Fruit fly (Drosophila melanogaster) whole organism, prepupa: ENCODE results near the gene CG34461.

ENCODE experiments used
- CG10669 ChIP-seq: fragments of 200-800 bp; sonication (Bioruptor generic); optimal IDR thresholded peaks from 3 replicates; lab custom pipeline; 2018; ENCODE audit warnings: missing biosample characterization, mild to moderate bottlenecking, missing genetic modification characterization, moderate library complexity
- CG11294 ChIP-seq: fragments of 200-800 bp; sonication (Bioruptor generic); IDR thresholded peaks from 2 replicates; pipeline ENCODE4 v1.3.6; 2022; ENCODE audit warnings: missing biosample characterization, missing genetic modification characterization
- CG11762 ChIP-seq: fragments of 200-800 bp; sonication (Bioruptor generic); optimal IDR thresholded peaks from 3 replicates; lab custom pipeline; 2016; ENCODE audit warnings: missing biosample characterization, missing genetic modification characterization; ENCODE audit not compliant: insufficient read depth
- CG11902 ChIP-seq: fragments of 200-800 bp; sonication (Bioruptor generic); optimal IDR thresholded peaks from 3 replicates; lab custom pipeline; 2016; ENCODE audit warnings: missing biosample characterization, missing genetic modification characterization
- CG15336 ChIP-seq: fragments of 200-800 bp; sonication (Bioruptor generic); IDR thresholded peaks from 2 replicates; pipeline ENCODE4 v1.3.6; 2022; ENCODE audit warnings: missing biosample characterization, missing genetic modification characterization
- CG16779 ChIP-seq: fragments of 200-800 bp; sonication (Bioruptor generic); optimal IDR thresholded peaks from 3 replicates; lab custom pipeline; 2017; ENCODE audit warnings: missing biosample characterization, mild to moderate bottlenecking, missing genetic modification characterization
- CG3032 ChIP-seq: fragments of 200-800 bp; optimal IDR thresholded peaks from 2 replicates; lab custom pipeline; 2019; ENCODE audit warnings: missing biosample characterization, mild to moderate bottlenecking, missing genetic modification characterization, moderate library complexity
- CG32006 ChIP-seq: fragments of 200-800 bp; sonication (Bioruptor generic); optimal IDR thresholded peaks from 3 replicates; lab custom pipeline; 2017; ENCODE audit warnings: missing biosample characterization, mild to moderate bottlenecking, missing genetic modification characterization
- CG34406 ChIP-seq: fragments of 200-800 bp; sonication (Bioruptor generic); optimal IDR thresholded peaks from 3 replicates; lab custom pipeline; 2016; ENCODE audit warnings: missing biosample characterization, missing genetic modification characterization
- CG3919 ChIP-seq: fragments of 200-800 bp; sonication (Bioruptor generic); optimal IDR thresholded peaks from 3 replicates; lab custom pipeline; 2016; ENCODE audit warnings: missing biosample characterization, missing genetic modification characterization
- CG6163 ChIP-seq: fragments of 200-800 bp; sonication (Bioruptor generic); IDR thresholded peaks from 3 replicates; pipeline ENCODE4 v1.3.6; 2022; ENCODE audit warnings: missing biosample characterization, missing genetic modification characterization
- CG6276 ChIP-seq: fragments of 200-800 bp; sonication (Bioruptor generic); optimal IDR thresholded peaks from 2 replicates; lab custom pipeline; 2017; ENCODE audit warnings: missing biosample characterization, mild to moderate bottlenecking, missing genetic modification characterization
- CG6792 ChIP-seq: fragments of 200-800 bp; sonication (Bioruptor generic); optimal IDR thresholded peaks from 3 replicates; lab custom pipeline; 2016; ENCODE audit warnings: missing biosample characterization, missing genetic modification characterization
- CG7368 ChIP-seq: fragments of 200-800 bp; sonication (Bioruptor generic); optimal IDR thresholded peaks from 3 replicates; lab custom pipeline; 2016; ENCODE audit warnings: missing biosample characterization, missing genetic modification characterization
- CG8119 ChIP-seq: fragments of 200-800 bp; sonication (Bioruptor generic); IDR thresholded peaks from 3 replicates; pipeline ENCODE4 v1.3.6; 2022; ENCODE audit warnings: missing biosample characterization, missing genetic modification characterization
- Eip78C ChIP-seq: fragments of 200-800 bp; sonication (Bioruptor generic); peaks from one replicate; lab custom pipeline; 2016; ENCODE audit warnings: missing biosample characterization, missing genetic modification characterization
- Eip93F ChIP-seq: fragments of 200-800 bp; sonication (Bioruptor generic); optimal IDR thresholded peaks from 2 replicates; lab custom pipeline; 2016; ENCODE audit warnings: missing biosample characterization, mild to moderate bottlenecking, missing genetic modification characterization
- Ets21C ChIP-seq: fragments of 200-800 bp; sonication (Bioruptor generic); optimal IDR thresholded peaks from 3 replicates; lab custom pipeline; 2016; ENCODE audit warnings: missing biosample characterization, missing genetic modification characterization
- Ets96B ChIP-seq: fragments of 200-800 bp; optimal IDR thresholded peaks from 2 replicates; lab custom pipeline; 2019; ENCODE audit warnings: missing biosample characterization, mild to moderate bottlenecking, missing genetic modification characterization, moderate library complexity
- Hr38 ChIP-seq: sonication (Bioruptor generic); optimal IDR thresholded peaks from 2 replicates; lab custom pipeline; 2016; ENCODE audit warnings: missing biosample characterization, missing genetic modification characterization
- Hr39 ChIP-seq: fragments of 200-800 bp; sonication (Bioruptor generic); optimal IDR thresholded peaks from 2 replicates; lab custom pipeline; 2016; ENCODE audit warnings: missing biosample characterization, missing genetic modification characterization
- Hr4 ChIP-seq: fragments of 200-800 bp; sonication (Bioruptor generic); optimal IDR thresholded peaks from 3 replicates; lab custom pipeline; 2016; ENCODE audit warnings: missing biosample characterization, missing genetic modification characterization
- OdsH ChIP-seq: fragments of 200-800 bp; sonication (Bioruptor generic); optimal IDR thresholded peaks from 3 replicates; lab custom pipeline; 2016; ENCODE audit warnings: missing biosample characterization, missing genetic modification characterization
- Sox102F ChIP-seq: fragments of 200-800 bp; sonication (Bioruptor generic); optimal IDR thresholded peaks from 2 replicates; lab custom pipeline; 2016; ENCODE audit warnings: missing biosample characterization, mild to moderate bottlenecking, missing genetic modification characterization
- achi ChIP-seq: fragments of 200-800 bp; sonication (Bioruptor generic); optimal IDR thresholded peaks from 3 replicates; lab custom pipeline; 2016; ENCODE audit warnings: missing biosample characterization, missing genetic modification characterization
- acj6 ChIP-seq: fragments of 200-800 bp; sonication (Bioruptor generic); optimal IDR thresholded peaks from 3 replicates; lab custom pipeline; 2016; ENCODE audit warnings: missing biosample characterization, missing genetic modification characterization
- cyc ChIP-seq: fragments of 200-800 bp; sonication (Bioruptor generic); optimal IDR thresholded peaks from 3 replicates; lab custom pipeline; 2016; ENCODE audit warnings: missing biosample characterization, missing genetic modification characterization
- dsx ChIP-seq: fragments of 200-800 bp; optimal IDR thresholded peaks from 3 replicates; lab custom pipeline; 2019; ENCODE audit warnings: missing biosample characterization, mild to moderate bottlenecking, missing genetic modification characterization, moderate library complexity; ENCODE audit not compliant: poor library complexity, severe bottlenecking
- eg ChIP-seq: fragments of 200-800 bp; sonication (Bioruptor generic); IDR thresholded peaks from 3 replicates; pipeline ENCODE4 v1.3.6; 2022; ENCODE audit warnings: missing biosample characterization, missing genetic modification characterization
- esn ChIP-seq: fragments of 200-800 bp; sonication (Bioruptor generic); optimal IDR thresholded peaks from 2 replicates; lab custom pipeline; 2016; ENCODE audit warnings: missing biosample characterization, mild to moderate bottlenecking, missing genetic modification characterization, moderate library complexity
- fd59A ChIP-seq: fragments of 200-800 bp; sonication (Bioruptor generic); optimal IDR thresholded peaks from 2 replicates; lab custom pipeline; 2017; ENCODE audit warnings: missing biosample characterization, mild to moderate bottlenecking, missing genetic modification characterization, missing genetic modification reagents
- net ChIP-seq: fragments of 200-800 bp; sonication (Bioruptor generic); optimal IDR thresholded peaks from 3 replicates; lab custom pipeline; 2016; ENCODE audit warnings: missing biosample characterization, missing genetic modification characterization
- pdm3 ChIP-seq: fragments of 200-800 bp; sonication (Bioruptor generic); optimal IDR thresholded peaks from 3 replicates; lab custom pipeline; 2016; ENCODE audit warnings: missing biosample characterization, missing genetic modification characterization
- svp ChIP-seq: fragments of 200-800 bp; sonication (Bioruptor generic); peaks from one replicate; lab custom pipeline; 2016; ENCODE audit warnings: missing biosample characterization, missing genetic modification characterization
- topi ChIP-seq: fragments of 200-800 bp; sonication (Bioruptor generic); optimal IDR thresholded peaks from 3 replicates; lab custom pipeline; 2016; ENCODE audit warnings: missing biosample characterization, missing genetic modification characterization
- vri ChIP-seq: fragments of 200-800 bp; sonication (Bioruptor generic); optimal IDR thresholded peaks from 3 replicates; lab custom pipeline; 2016; ENCODE audit warnings: missing biosample characterization, mild to moderate bottlenecking, missing genetic modification characterization

Gene CG34461

DNA sequence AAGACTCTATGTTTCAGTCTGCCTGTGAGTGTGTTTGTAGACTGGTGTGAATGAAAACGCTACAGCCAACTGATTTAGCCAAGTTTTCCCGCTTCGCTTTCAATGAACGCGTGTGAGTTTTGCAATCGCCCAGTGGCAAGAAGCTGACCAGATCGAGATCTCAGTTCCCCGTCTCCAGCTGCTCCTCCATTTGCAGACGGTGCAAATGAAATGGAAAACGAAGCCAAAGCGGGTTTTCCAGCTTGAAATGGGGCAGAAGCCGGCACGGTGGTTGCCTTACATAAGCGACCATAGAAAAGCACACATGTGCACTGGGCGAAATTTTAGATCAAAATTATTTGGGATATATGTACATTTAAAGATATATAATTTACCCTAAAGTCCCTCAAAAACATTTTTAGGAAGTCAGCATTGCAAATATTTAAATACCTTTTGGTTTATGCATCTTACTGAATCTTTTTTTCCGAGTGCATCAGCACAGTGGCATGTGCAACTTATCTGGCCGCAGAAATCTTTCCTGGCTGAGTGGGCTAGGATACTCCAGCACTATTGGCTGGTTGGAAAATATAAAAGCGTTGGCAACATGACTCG, 6.6 kb upstream of the CG34461 start, which contains the start of gene CG43059 (continued):
- no peak for TF ChIP-seq Sox102F (GFP tag; lab: Kevin White, UChicago)
- TF ChIP-seq eg (GFP tag; lab: Robert Waterston, UW), result peak; percentile 93
- TF ChIP-seq Ets21C (GFP tag; lab: Kevin White, UChicago), result no peak
- TF ChIP-seq CG11294, result peak; percentile 78
- TF ChIP-seq Eip93F, result no peak
- TF ChIP-seq dsx, result no peak
- TF ChIP-seq acj6 (GFP tag; lab: Kevin White, UChicago), result peak; percentile 38
- no peak for TF ChIP-seq CG11902 (GFP tag; lab: Kevin White, UChicago)
- TF ChIP-seq fd59A, result no peak
- peak; percentile 45 for TF ChIP-seq net (GFP tag; lab: Kevin White, UChicago)
- TF ChIP-seq CG15336 (GFP tag; lab: Robert Waterston, UW), result peak; percentile 94
- TF ChIP-seq CG3032 (tag; lab: Kevin White, UChicago), result no peak

DNA sequence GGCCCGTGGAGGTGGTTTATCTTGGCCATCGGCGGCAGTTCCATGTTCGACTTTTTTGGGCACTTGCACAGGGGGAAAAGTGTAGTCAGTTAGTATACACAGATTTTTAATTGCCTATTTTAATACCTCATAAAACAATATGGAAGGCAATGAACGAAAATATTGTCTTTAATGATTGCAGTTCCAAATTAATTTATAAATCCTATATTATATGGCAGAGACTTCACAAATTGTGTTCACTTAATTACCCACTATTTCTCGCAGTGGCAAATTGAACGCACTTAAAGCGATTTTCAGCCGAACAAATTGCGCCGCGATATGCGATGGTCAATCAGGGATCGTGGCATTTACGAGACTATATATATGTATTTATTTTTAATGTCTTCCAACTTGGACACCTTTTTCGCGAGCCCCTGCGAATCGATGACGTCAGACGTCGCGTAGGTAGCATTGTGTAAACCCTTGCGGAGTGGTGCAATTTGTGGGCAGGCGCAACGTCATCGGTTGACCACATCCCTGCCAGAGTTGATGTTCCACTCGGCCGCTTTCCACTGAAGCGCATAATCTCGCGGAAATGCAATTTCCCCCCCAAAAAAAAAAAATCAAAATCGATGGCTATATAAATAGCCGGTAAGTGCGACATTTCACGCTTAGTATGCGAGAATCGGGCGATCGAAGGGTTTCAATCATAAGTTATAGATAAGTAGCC, 5.4 kb upstream of the CG34461 start, which contains the start of gene CG13670:
TSS of gene CG13670 (plus strand) at position 659 of the 709 bp plus-strand sequence.
- TF ChIP-seq Hr39 (GFP tag; lab: Kevin White, UChicago) (peak; percentile 13), CG6276 (peak; percentile 46), vri (GFP tag; lab: Kevin White, UChicago) (no peak), CG10669 (GFP tag; lab: Kevin White, UChicago) (no peak), topi (GFP tag; lab: Kevin White, UChicago) (no peak), net (GFP tag; lab: Kevin White, UChicago) (peak; percentile 36), CG6792 (peak; percentile 14), CG7368 (GFP tag; lab: Kevin White, UChicago) (peak; percentile 34), OdsH (peak; percentile 32), esn (GFP tag; lab: Kevin White, UChicago) (no peak), CG3919 (GFP tag; lab: Kevin White, UChicago) (peak; percentile 40), CG32006 (GFP tag; lab: Kevin White, UChicago) (peak; percentile 36), achi (GFP tag; lab: Kevin White, UChicago) (peak; percentile 29), CG8119 (GFP tag; lab: Robert Waterston, UW) (peak; percentile 56; the same call in 1 of the 3 replicates), eg (GFP tag; lab: Robert Waterston, UW) (peak; percentile 64), CG11902 (GFP tag; lab: Kevin White, UChicago) (peak; percentile 38), svp (GFP tag; lab: Kevin White, UChicago) (peak; percentile 64), Hr4 (peak; percentile 43), Eip78C (peak; percentile 68), CG16779 (tag; lab: Kevin White, UChicago) (no peak), pdm3 (peak; percentile 18), Ets96B (no peak), CG11762 (GFP tag; lab: Kevin White, UChicago) (peak; percentile 40), Hr38 (no peak), CG34406 (peak; percentile 12), CG15336 (GFP tag; lab: Robert Waterston, UW) (peak; percentile 57), CG6163 (peak; percentile 62; the same call in 2 of the 3 replicates), cyc (GFP tag; lab: Kevin White, UChicago) (peak; percentile 18)
- TF ChIP-seq, all 60 proteins: peak for 21

DNA sequence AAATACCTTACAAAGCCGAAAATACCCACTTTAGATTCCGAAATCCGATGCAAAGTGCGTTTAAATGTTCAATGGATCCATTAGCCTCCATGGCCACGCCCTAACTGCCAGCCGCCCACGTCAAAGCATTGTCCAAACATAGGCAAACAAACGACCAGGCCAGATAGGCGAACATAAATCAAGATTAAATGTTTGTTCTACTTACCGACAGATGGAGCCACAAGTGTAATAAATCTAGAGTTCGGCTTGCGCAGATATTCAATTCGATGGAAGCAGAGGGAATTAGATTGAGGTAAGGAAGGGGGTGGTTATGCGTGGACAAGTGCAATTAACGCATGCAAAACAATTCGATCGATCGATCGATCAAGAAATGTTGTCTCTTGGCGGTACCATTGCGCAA, 1.8 kb upstream of the CG34461 start:
- TF ChIP-seq dsx (no peak), svp (GFP tag; lab: Kevin White, UChicago) (peak; percentile 2)
